Fruit fly (Drosophila melanogaster): Measurements from ENCODE around the gene CG13639.

dm6 chr3R:24908034-24908433 lies 47.9 kb upstream of the CG13639 start:
- TF ChIP-seq CG3407 (GFP tag; optimal IDR thresholded peaks at IDR 0.05), result no peak
- TF ChIP-seq CG8944 (GFP tag; optimal IDR thresholded peaks at IDR 0.05), result no peak
- no peak for TF ChIP-seq scrt (GFP tag; optimal IDR thresholded peaks at IDR 0.05)
- no peak for TF ChIP-seq kay (GFP tag; optimal IDR thresholded peaks at IDR 0.05)
- TF ChIP-seq Deaf1 (tag; optimal IDR thresholded peaks at IDR 0.05), result no peak
- TF ChIP-seq dimm (GFP tag; IDR thresholded peaks at IDR 0.05), result no peak
